Worm (Caenorhabditis elegans) whole organism, L4 larva: ENCODE results near the gene arrd-11.

Source experiments
- ceh-20 ChIP-seq: fragments of 200-800 bp; sonication (Bioruptor generic); IDR thresholded peaks from 2 replicates; pipeline ENCODE4 v1.3.6; 2022; ENCODE audit warnings: missing genetic modification reagents, missing genetic modification characterization, missing compliant biosample characterization
- hlh-11 ChIP-seq: fragments of 200-800 bp; sonication (Bioruptor generic); optimal IDR thresholded peaks from 2 replicates; lab custom pipeline; 2018; ENCODE audit warnings: mild to moderate bottlenecking, missing genetic modification characterization, missing compliant biosample characterization
- hlh-30 ChIP-seq: sonication (generic microtip); optimal IDR thresholded peaks from 2 replicates; lab custom pipeline; 2017; ENCODE audit warnings: antibody characterized with exemption, mild to moderate bottlenecking, missing genetic modification characterization, missing compliant biosample characterization; ENCODE audit not compliant: insufficient read depth
- lin-1 ChIP-seq: fragments of 200-800 bp; sonication (Bioruptor generic); IDR thresholded peaks from 2 replicates; pipeline ENCODE4 v1.3.6; 2022; ENCODE audit warnings: missing genetic modification reagents, missing genetic modification characterization, missing compliant biosample characterization
- nhr-77 ChIP-seq: fragments of 150-350 bp; optimal IDR thresholded peaks from 2 replicates; lab custom pipeline; 2014; ENCODE audit warnings: missing biosample characterization, missing genetic modification characterization
- pha-4 ChIP-seq, 2 experiments: fragments of 150-350 bp in 1 of 2; fragments of 200-800 bp in 1 of 2; sonication (Bioruptor generic) in 1 of 2; IDR thresholded peaks in 1 of 2; optimal IDR thresholded peaks in 1 of 2; 2 replicates each; pipeline versions ENCODE4 v1.3.6 to Lab custom; 2014 to 2022; ENCODE audit warnings: missing genetic modification characterization in 2 of 2, missing genetic modification reagents in 2 of 2, missing biosample characterization in 1 of 2, missing compliant biosample characterization in 1 of 2
- ztf-7 ChIP-seq: fragments of 150-350 bp; optimal IDR thresholded peaks from 2 replicates; lab custom pipeline; 2014; ENCODE audit warnings: missing biosample characterization, missing genetic modification characterization

The arrd-11 gene

DNA sequence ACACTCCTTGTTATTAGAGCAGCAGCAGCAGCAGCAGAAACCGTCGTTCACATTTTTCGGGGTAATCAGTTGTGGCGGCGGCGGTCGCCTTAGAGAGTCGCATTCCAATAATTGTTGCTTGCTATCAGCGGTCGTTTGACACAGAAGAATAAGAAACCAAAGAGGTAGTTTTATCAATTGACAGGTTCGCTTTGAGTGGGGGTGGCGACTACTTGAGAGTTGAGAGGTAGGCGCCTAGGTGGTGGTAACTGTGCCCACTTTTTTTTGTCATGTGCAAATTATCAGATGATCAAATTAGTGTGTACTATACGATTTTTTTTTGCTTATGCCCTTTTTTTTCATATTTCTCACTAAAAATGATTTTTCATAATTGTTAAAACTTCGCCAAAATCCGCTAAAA lies 50.7 kb downstream of the arrd-11 start (continued):
- 0 out of 2 replicates have a peak, but pooled peaks have one; percentile 20 for TF ChIP-seq pha-4 (GFP tag; IDR thresholded peaks at IDR 0.05; lab: Robert Waterston, UW)
- TF ChIP-seq pha-4 (tag; optimal IDR thresholded peaks at IDR 0.05; lab: Kevin White, UChicago), result no peak
- TF ChIP-seq nhr-77, result peak; percentile 82
- TF ChIP-seq ztf-7 (tag; lab: Kevin White, UChicago), result no peak
- TF ChIP-seq lin-1 (GFP tag; lab: Robert Waterston, UW), result 0 out of 2 replicates have a peak, but pooled peaks have one; percentile 17
- TF ChIP-seq ceh-20 (GFP tag; lab: Robert Waterston, UW), result no peak
- TF ChIP-seq hlh-11, result peak; percentile 82
- peak; percentile 26 for TF ChIP-seq hlh-30 (tag; lab: Kevin White, UChicago)
